Worm (Caenorhabditis elegans) whole organism, L1 larva: ENCODE results near the gene F13B12.4.

ENCODE experiments used
- C04F5.9 ChIP-seq: sonication (generic microtip); optimal IDR thresholded peaks from 2 replicates; lab custom pipeline; 2016; ENCODE audit warnings: missing genetic modification characterization, missing compliant biosample characterization
- C16A3.4 ChIP-seq: fragments of 150-350 bp; optimal IDR thresholded peaks from 2 replicates; lab custom pipeline; 2014; ENCODE audit warnings: missing biosample characterization, missing genetic modification characterization
- C34B4.2 ChIP-seq: sonication (generic microtip); optimal IDR thresholded peaks from 2 replicates; lab custom pipeline; 2017; ENCODE audit warnings: mild to moderate bottlenecking, missing genetic modification characterization, missing compliant biosample characterization
- F16B12.6 ChIP-seq: fragments of 150-350 bp; optimal IDR thresholded peaks from 2 replicates; lab custom pipeline; 2014; ENCODE audit warnings: missing biosample characterization, missing genetic modification characterization
- aha-1 ChIP-seq: fragments of 150-350 bp; optimal IDR thresholded peaks from 2 replicates; lab custom pipeline; 2014; ENCODE audit warnings: missing biosample characterization, missing genetic modification characterization
- aly-2 ChIP-seq: fragments of 150-350 bp; optimal IDR thresholded peaks from 2 replicates; lab custom pipeline; 2014; ENCODE audit warnings: missing biosample characterization, missing genetic modification characterization
- blmp-1 ChIP-seq: fragments of 150-350 bp; optimal IDR thresholded peaks from 2 replicates; lab custom pipeline; 2014; ENCODE audit warnings: missing biosample characterization, missing genetic modification characterization
- ceh-63 ChIP-seq: fragments of 200-800 bp; sonication (Bioruptor generic); optimal IDR thresholded peaks from 2 replicates; lab custom pipeline; 2018; ENCODE audit warnings: mild to moderate bottlenecking, missing genetic modification characterization, missing compliant biosample characterization
- ceh-8 ChIP-seq: fragments of 200-800 bp; sonication (Bioruptor generic); optimal IDR thresholded peaks from 2 replicates; lab custom pipeline; 2018; ENCODE audit warnings: mild to moderate bottlenecking, missing genetic modification characterization, moderate library complexity, missing compliant biosample characterization
- ceh-82 ChIP-seq, 3 experiments: fragments of 150-350 bp in 1 of 3; sonication (generic microtip) in 2 of 3; optimal IDR thresholded peaks; 2 replicates each; lab custom pipeline; 2014 to 2017; ENCODE audit warnings: missing biosample characterization in 3 of 3, missing genetic modification characterization in 3 of 3
- ces-1 ChIP-seq: fragments of 150-350 bp; optimal IDR thresholded peaks from 2 replicates; lab custom pipeline; 2014; ENCODE audit warnings: missing biosample characterization, missing genetic modification reagents, missing genetic modification characterization
- dpl-1 ChIP-seq, 3 experiments: fragments of 150-350 bp in 2 of 3; sonication (generic microtip) in 1 of 3; optimal IDR thresholded peaks; 2 replicates each; lab custom pipeline; 2014 to 2017; ENCODE audit warnings: missing biosample characterization in 3 of 3, missing genetic modification characterization in 3 of 3, missing genetic modification reagents in 3 of 3
- efl-1 ChIP-seq, 4 experiments: fragments of 150-350 bp; optimal IDR thresholded peaks in 3 of 4; peaks in 1 of 4; 1 replicate in 1 of 4; 2 replicates in 3 of 4; lab custom pipeline; 2014; ENCODE audit warnings: missing biosample characterization in 2 of 4, missing genetic modification characterization in 2 of 4, missing genetic modification reagents in 2 of 4
- egl-13 ChIP-seq: sonication (generic microtip); optimal IDR thresholded peaks from 2 replicates; lab custom pipeline; 2016; ENCODE audit warnings: missing genotype, missing genetic modification reagents, missing genetic modification characterization, missing compliant biosample characterization
- elt-3 ChIP-seq, 6 experiments: fragments of 150-350 bp in 1 of 6; sonication (generic microtip); optimal IDR thresholded peaks; 2 replicates each; lab custom pipeline; 2017 to 2018; ENCODE audit warnings: missing biosample characterization in 6 of 6, missing genetic modification characterization in 6 of 6, inconsistent platforms in 1 of 6
- fkh-10 ChIP-seq: sonication (generic microtip); optimal IDR thresholded peaks from 2 replicates; lab custom pipeline; 2017; ENCODE audit warnings: missing biosample characterization, missing genetic modification reagents, missing genetic modification characterization
- fkh-4 ChIP-seq: sonication (generic microtip); optimal IDR thresholded peaks from 2 replicates; lab custom pipeline; 2016; ENCODE audit warnings: missing compliant biosample characterization, missing genetic modification characterization, borderline replicate concordance
- hpl-2 ChIP-seq: fragments of 150-350 bp; optimal IDR thresholded peaks from 2 replicates; lab custom pipeline; 2014; ENCODE audit warnings: missing biosample characterization, missing genetic modification reagents, missing genetic modification characterization
- jun-1 ChIP-seq: fragments of 150-350 bp; optimal IDR thresholded peaks from 2 replicates; lab custom pipeline; 2014; ENCODE audit warnings: missing biosample characterization, missing genetic modification reagents, missing genetic modification characterization
- lin-14 ChIP-seq: fragments of 200-800 bp; sonication (Bioruptor generic); optimal IDR thresholded peaks from 2 replicates; lab custom pipeline; 2018; ENCODE audit warnings: mild to moderate bottlenecking, missing genetic modification characterization, moderate library complexity, missing compliant biosample characterization
- lin-15B ChIP-seq: fragments of 150-350 bp; sonication (generic microtip); optimal IDR thresholded peaks from 3 replicates; lab custom pipeline; 2014; ENCODE audit warnings: missing biosample characterization, missing genetic modification characterization
- lin-35 ChIP-seq, 2 experiments: fragments of 150-350 bp; optimal IDR thresholded peaks; 2 replicates each; lab custom pipeline; 2014; ENCODE audit warnings: missing biosample characterization in 2 of 2, missing genetic modification characterization in 2 of 2, missing genetic modification reagents in 2 of 2
- lsy-2 ChIP-seq, 2 experiments: fragments of 150-350 bp; optimal IDR thresholded peaks; 2 replicates each; lab custom pipeline; 2014; ENCODE audit warnings: missing biosample characterization in 2 of 2, missing genetic modification characterization in 2 of 2
- mab-9 ChIP-seq: fragments of 200-800 bp; sonication (Bioruptor generic); IDR thresholded peaks from 2 replicates; pipeline ENCODE4 v1.3.6; 2022; ENCODE audit warnings: missing genetic modification reagents, missing genetic modification characterization, missing compliant biosample characterization
- mdl-1 ChIP-seq, 2 experiments: fragments of 150-350 bp; optimal IDR thresholded peaks; 2 replicates each; lab custom pipeline; 2014 to 2017; ENCODE audit warnings: missing biosample characterization in 2 of 2, missing genetic modification characterization in 2 of 2, inconsistent platforms in 1 of 2
- nhr-11 ChIP-seq: fragments of 150-350 bp; optimal IDR thresholded peaks from 2 replicates; lab custom pipeline; 2014; ENCODE audit warnings: missing biosample characterization, missing genetic modification characterization
- nhr-19 ChIP-seq: fragments of 200-800 bp; sonication (Bioruptor generic); conservative IDR thresholded peaks from 2 replicates; pipeline ENCODE4 v1.3.6; 2022; ENCODE audit warnings: missing genetic modification characterization, missing compliant biosample characterization
- nhr-20 ChIP-seq: sonication (generic microtip); optimal IDR thresholded peaks from 2 replicates; lab custom pipeline; 2016; ENCODE audit warnings: mild to moderate bottlenecking, missing genetic modification characterization, missing compliant biosample characterization
- nhr-28 ChIP-seq: fragments of 150-350 bp; optimal IDR thresholded peaks from 2 replicates; lab custom pipeline; 2014; ENCODE audit warnings: missing biosample characterization, missing genetic modification characterization
- nhr-76 ChIP-seq: sonication (generic microtip); optimal IDR thresholded peaks from 2 replicates; lab custom pipeline; 2017; ENCODE audit warnings: missing biosample characterization, missing genetic modification characterization
- nhr-84 ChIP-seq: sonication (generic microtip); optimal IDR thresholded peaks from 2 replicates; lab custom pipeline; 2017; ENCODE audit warnings: missing biosample characterization, missing genetic modification characterization
- pag-3 ChIP-seq: sonication (generic microtip); optimal IDR thresholded peaks from 2 replicates; lab custom pipeline; 2017; ENCODE audit warnings: missing genetic modification characterization, mild to moderate bottlenecking, missing compliant biosample characterization, antibody characterized with exemption, borderline replicate concordance; ENCODE audit not compliant: insufficient read depth
- rnt-1 ChIP-seq: sonication (generic microtip); optimal IDR thresholded peaks from 2 replicates; lab custom pipeline; 2016; ENCODE audit warnings: mild to moderate bottlenecking, missing genetic modification characterization, moderate library complexity, missing compliant biosample characterization
- snpc-4 ChIP-seq: fragments of 150-350 bp; optimal IDR thresholded peaks from 2 replicates; lab custom pipeline; 2014; ENCODE audit warnings: missing biosample characterization, missing genetic modification characterization
- snu-23 ChIP-seq: sonication (generic microtip); optimal IDR thresholded peaks from 2 replicates; lab custom pipeline; 2016; ENCODE audit warnings: missing genetic modification characterization, missing compliant biosample characterization
- sox-4 ChIP-seq: sonication (generic microtip); optimal IDR thresholded peaks from 2 replicates; lab custom pipeline; 2016; ENCODE audit warnings: missing genetic modification characterization, missing compliant biosample characterization
- sup-37 ChIP-seq: fragments of 200-800 bp; sonication (Bioruptor generic); optimal IDR thresholded peaks from 2 replicates; lab custom pipeline; 2018; ENCODE audit warnings: mild to moderate bottlenecking, missing genetic modification characterization, missing compliant biosample characterization
- swsn-7 ChIP-seq: sonication (generic microtip); optimal IDR thresholded peaks from 2 replicates; lab custom pipeline; 2016; ENCODE audit warnings: missing genetic modification characterization, missing compliant biosample characterization
- tlp-1 ChIP-seq: fragments of 150-350 bp; optimal IDR thresholded peaks from 2 replicates; lab custom pipeline; 2014; ENCODE audit warnings: missing biosample characterization, missing genetic modification characterization
- unc-30 ChIP-seq: sonication (generic microtip); optimal IDR thresholded peaks from 2 replicates; lab custom pipeline; 2017; ENCODE audit warnings: missing biosample characterization, missing genetic modification characterization
- unc-86 ChIP-seq: sonication (generic microtip); optimal IDR thresholded peaks from 2 replicates; lab custom pipeline; 2016; ENCODE audit warnings: missing genetic modification characterization, missing compliant biosample characterization
- vab-15 ChIP-seq: sonication (generic microtip); optimal IDR thresholded peaks from 2 replicates; lab custom pipeline; 2017; ENCODE audit warnings: missing genotype, mild to moderate bottlenecking, missing genetic modification characterization, missing compliant biosample characterization
- zip-4 ChIP-seq: fragments of 200-800 bp; sonication (Bioruptor generic); optimal IDR thresholded peaks from 2 replicates; lab custom pipeline; 2018; ENCODE audit warnings: mild to moderate bottlenecking, missing genetic modification characterization, moderate library complexity, missing compliant biosample characterization
- ztf-11 ChIP-seq, 2 experiments: sonication (generic microtip); optimal IDR thresholded peaks; 2 replicates each; lab custom pipeline; 2016 to 2017; ENCODE audit warnings: missing genetic modification characterization in 2 of 2, missing biosample characterization in 1 of 2, missing compliant biosample characterization in 1 of 2

The F13B12.4 gene

DNA sequence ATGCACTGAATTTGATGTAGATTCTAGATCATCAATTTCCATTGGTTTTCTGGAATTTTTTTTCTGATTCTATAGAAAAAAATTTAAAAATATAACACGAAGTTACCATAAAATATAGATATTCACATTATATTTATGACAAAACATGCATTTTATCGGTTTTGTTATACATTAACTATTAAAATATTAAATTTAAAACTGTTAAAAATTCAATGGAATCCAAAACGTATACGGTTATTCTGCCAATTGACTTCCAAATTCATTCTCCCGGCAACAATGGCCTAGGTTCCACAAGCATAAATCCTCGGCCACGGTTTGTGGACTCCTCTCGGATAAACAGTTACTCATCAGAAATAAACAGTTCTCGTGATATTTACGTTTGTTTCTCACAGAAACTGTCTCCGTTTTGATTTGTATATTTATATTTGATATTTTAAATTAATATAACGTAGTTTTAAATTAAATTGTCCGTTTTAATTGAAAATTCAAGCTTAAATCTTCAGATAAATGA lies 34.0 kb upstream of the F13B12.4 start, which contains the start of the genes F01D4.5 and ced-5 (continued):
- TF ChIP-seq ces-1 (GFP tag; lab: Kevin White, UChicago) (no peak), ceh-63 (GFP tag; lab: Kevin White, UChicago) (peak; percentile 46), sup-37 (GFP tag; lab: Kevin White, UChicago) (peak; percentile 83), nhr-11 (tag; lab: Kevin White, UChicago) (no peak), blmp-1 (tag; lab: Kevin White, UChicago) (peak; percentile 54), ztf-11 (tag; optimal IDR thresholded peaks at IDR 0.05; lab: Kevin White, UChicago) (peak in 1 of 2 experiments; percentile 97), zip-4 (GFP tag; lab: Kevin White, UChicago) (peak; percentile 73), C34B4.2 (peak; percentile 35), nhr-84 (tag; lab: Kevin White, UChicago) (no peak), vab-15 (tag; lab: Kevin White, UChicago) (peak; percentile 4), egl-13 (peak; percentile 96), nhr-20 (tag; lab: Kevin White, UChicago) (peak; percentile 92), mab-9 (GFP tag; lab: Robert Waterston, UW) (peak; percentile 87), pag-3 (tag; lab: Kevin White, UChicago) (peak; percentile 21), aha-1 (tag; lab: Kevin White, UChicago) (no peak), ceh-8 (peak; percentile 88), swsn-7 (tag; lab: Kevin White, UChicago) (peak; percentile 90), fkh-10 (GFP tag; lab: Kevin White, UChicago) (no peak), nhr-19 (GFP tag; lab: Robert Waterston, UW) (peak; percentile 92), lin-15B (peak; percentile 74), sox-4 (tag; lab: Kevin White, UChicago) (peak; percentile 96), lin-35 (GFP tag; optimal IDR thresholded peaks at IDR 0.05; lab: Kevin White, UChicago) (peak; percentile 70 to 86), unc-86 (peak; percentile 77), aly-2 (tag; lab: Kevin White, UChicago) (peak; percentile 56), C16A3.4 (tag; lab: Kevin White, UChicago) (peak; percentile 74), nhr-28 (tag; lab: Kevin White, UChicago) (no peak), unc-30 (tag; lab: Kevin White, UChicago) (no peak), mdl-1 (tag; optimal IDR thresholded peaks at IDR 0.05; lab: Kevin White, UChicago) (peak in 1 of 2 experiments; percentile 70), snpc-4 (tag; lab: Kevin White, UChicago) (peak; percentile 83), efl-1 (optimal IDR thresholded peaks at IDR 0.05; lab: Kevin White, UChicago) (peak; percentile 69 to 80), efl-1 (GFP tag; optimal IDR thresholded peaks at IDR 0.05 in 1 of 2; lab: Kevin White, UChicago) (peak; percentile 81 to 97), C04F5.9 (tag; lab: Kevin White, UChicago) (peak; percentile 92), nhr-76 (no peak), F16B12.6 (tag; lab: Kevin White, UChicago) (peak; percentile 21), elt-3 (tag; optimal IDR thresholded peaks at IDR 0.05; lab: Kevin White, UChicago) (peak in 3 of 6 experiments; percentile 5 to 77 (median 41)), lin-14 (peak; percentile 92), ceh-82 (tag; optimal IDR thresholded peaks at IDR 0.05; lab: Kevin White, UChicago) (peak; percentile 56 to 65 (median 63)), snu-23 (GFP tag; lab: Kevin White, UChicago) (peak; percentile 88), dpl-1 (GFP tag; optimal IDR thresholded peaks at IDR 0.05; lab: Kevin White, UChicago) (peak; percentile 56 to 80 (median 80)), jun-1 (tag; lab: Kevin White, UChicago) (peak; percentile 58), fkh-4 (tag; lab: Kevin White, UChicago) (peak; percentile 99), lsy-2 (tag; optimal IDR thresholded peaks at IDR 0.05; lab: Kevin White, UChicago) (peak; percentile 81 to 85), hpl-2 (GFP tag; lab: Kevin White, UChicago) (no peak), tlp-1 (tag; lab: Kevin White, UChicago) (no peak), rnt-1 (peak; percentile 100)
